Fruit fly (Drosophila melanogaster) whole organism, adult: ENCODE measurements around the gene CG13060.
A peak's percentile ranks its signal among the peaks of the same experiment; 100 is the strongest.

Experiments used
- CG11617 ChIP-seq: fragments of 200-800 bp; sonication (Bioruptor generic); optimal IDR thresholded peaks from 2 replicates; lab custom pipeline; 2017; ENCODE audit warnings: mild to moderate bottlenecking, missing biosample characterization, missing genetic modification reagents, missing genetic modification characterization
- CG12768 ChIP-seq: fragments of 200-800 bp; sonication (Bioruptor generic); optimal IDR thresholded peaks from 2 replicates; lab custom pipeline; 2017; ENCODE audit warnings: missing biosample characterization, missing genetic modification characterization, mild to moderate bottlenecking, moderate library complexity, missing genetic modification reagents
- CG14711 ChIP-seq: fragments of 200-800 bp; sonication (Bioruptor generic); optimal IDR thresholded peaks from 2 replicates; lab custom pipeline; 2018; ENCODE audit warnings: missing biosample characterization, mild to moderate bottlenecking, missing genetic modification characterization, moderate library complexity
- CG1620 ChIP-seq: fragments of 200-800 bp; sonication (Bioruptor generic); optimal IDR thresholded peaks from 2 replicates; lab custom pipeline; 2016; ENCODE audit warnings: missing biosample characterization, missing genetic modification characterization
- CG33017 ChIP-seq: fragments of 200-800 bp; sonication (Bioruptor generic); optimal IDR thresholded peaks from 2 replicates; lab custom pipeline; 2018; ENCODE audit warnings: missing biosample characterization, mild to moderate bottlenecking, missing genetic modification characterization, moderate library complexity
- CG5204 ChIP-seq: fragments of 200-800 bp; sonication (Bioruptor generic); optimal IDR thresholded peaks from 2 replicates; lab custom pipeline; 2016; ENCODE audit warnings: missing biosample characterization, missing genetic modification characterization
- CG7045 ChIP-seq: fragments of 200-800 bp; sonication (Bioruptor generic); optimal IDR thresholded peaks from 2 replicates; lab custom pipeline; 2017; ENCODE audit warnings: missing biosample characterization, mild to moderate bottlenecking, missing genetic modification characterization
- CG7101 ChIP-seq: fragments of 200-800 bp; sonication (Bioruptor generic); optimal IDR thresholded peaks from 2 replicates; lab custom pipeline; 2018; ENCODE audit warnings: missing biosample characterization, mild to moderate bottlenecking, missing genetic modification characterization, moderate library complexity
- Clk ChIP-seq: fragments of 200-800 bp; sonication (Bioruptor generic); optimal IDR thresholded peaks from 2 replicates; lab custom pipeline; 2017; ENCODE audit warnings: missing biosample characterization, missing genetic modification characterization
- Crg-1 ChIP-seq: fragments of 200-800 bp; sonication (Bioruptor generic); optimal IDR thresholded peaks from 2 replicates; lab custom pipeline; 2016; ENCODE audit warnings: missing biosample characterization, missing genetic modification characterization
- Hr96 ChIP-seq: fragments of 200-800 bp; sonication (Bioruptor generic); optimal IDR thresholded peaks from 2 replicates; lab custom pipeline; 2016; ENCODE audit warnings: missing biosample characterization, missing genetic modification characterization
- Mnt ChIP-seq: fragments of 200-800 bp; sonication (Bioruptor generic); optimal IDR thresholded peaks from 2 replicates; lab custom pipeline; 2016; ENCODE audit warnings: missing biosample characterization, mild to moderate bottlenecking, missing genetic modification characterization
- bab1 ChIP-seq: fragments of 200-800 bp; sonication (Bioruptor generic); optimal IDR thresholded peaks from 3 replicates; lab custom pipeline; 2019; ENCODE audit warnings: missing biosample characterization, mild to moderate bottlenecking, missing genetic modification characterization, moderate library complexity
- cic ChIP-seq: fragments of 200-800 bp; sonication (Bioruptor generic); optimal IDR thresholded peaks from 2 replicates; lab custom pipeline; 2017; ENCODE audit warnings: missing biosample characterization, mild to moderate bottlenecking, missing genetic modification characterization, moderate library complexity
- cnc ChIP-seq, 2 experiments: fragments of >200 bp; optimal IDR thresholded peaks; 2 replicates each; lab custom pipeline; 2017
- kay ChIP-seq: fragments of 200-800 bp; sonication (Bioruptor generic); peaks from one replicate; lab custom pipeline; 2016; ENCODE audit warnings: missing biosample characterization, missing genetic modification characterization, borderline replicate concordance
- ovo ChIP-seq: fragments of 200-800 bp; sonication (Bioruptor generic); optimal IDR thresholded peaks from 2 replicates; lab custom pipeline; 2016; ENCODE audit warnings: missing biosample characterization, missing genetic modification characterization
- pad ChIP-seq: fragments of 200-800 bp; sonication (Bioruptor generic); optimal IDR thresholded peaks from 3 replicates; lab custom pipeline; 2017; ENCODE audit warnings: missing biosample characterization, missing genetic modification characterization, mild to moderate bottlenecking, moderate library complexity, missing genetic modification reagents
- tj ChIP-seq: fragments of 200-800 bp; sonication (Bioruptor generic); optimal IDR thresholded peaks from 3 replicates; lab custom pipeline; 2017; ENCODE audit warnings: missing biosample characterization, mild to moderate bottlenecking, missing genetic modification characterization, moderate library complexity
- toe ChIP-seq: fragments of 200-800 bp; sonication (Bioruptor generic); optimal IDR thresholded peaks from 2 replicates; lab custom pipeline; 2016; ENCODE audit warnings: missing biosample characterization, missing genetic modification characterization

CG13060 gene

DNA sequence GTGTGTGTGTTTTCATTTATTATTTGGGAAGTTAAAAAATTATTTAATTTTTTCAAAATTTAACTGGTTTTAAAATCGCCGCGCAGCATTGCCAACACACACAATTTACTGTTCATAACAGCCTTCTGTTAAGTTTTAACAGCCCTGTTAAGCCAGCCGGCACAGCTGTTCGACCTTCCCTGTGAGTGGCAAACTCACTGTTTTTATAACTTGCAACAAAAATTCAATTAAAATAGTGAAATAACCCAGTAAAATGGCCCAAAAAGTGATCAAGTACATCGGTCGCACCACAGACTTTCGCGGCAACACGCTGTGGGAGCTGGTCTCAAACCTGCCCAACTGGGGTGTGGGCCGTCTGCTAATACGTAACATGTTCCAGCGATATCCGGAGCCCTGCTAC is 28.3 kb downstream of the CG13060 start, which contains the start of gene mRpS34:
TSS of gene mRpS34 (plus strand) at position 161 of the 400 bp plus-strand sequence.
- TF ChIP-seq ovo (GFP tag; lab: Kevin White, UChicago) (no peak), toe (GFP tag; lab: Kevin White, UChicago) (no peak), CG33017 (tag; lab: Kevin White, UChicago) (no peak), CG1620 (GFP tag; lab: Kevin White, UChicago) (no peak), CG11617 (GFP tag; lab: Kevin White, UChicago) (no peak), Clk (GFP tag; lab: Kevin White, UChicago) (no peak), Hr96 (GFP tag; lab: Kevin White, UChicago) (no peak), tj (no peak)

DNA sequence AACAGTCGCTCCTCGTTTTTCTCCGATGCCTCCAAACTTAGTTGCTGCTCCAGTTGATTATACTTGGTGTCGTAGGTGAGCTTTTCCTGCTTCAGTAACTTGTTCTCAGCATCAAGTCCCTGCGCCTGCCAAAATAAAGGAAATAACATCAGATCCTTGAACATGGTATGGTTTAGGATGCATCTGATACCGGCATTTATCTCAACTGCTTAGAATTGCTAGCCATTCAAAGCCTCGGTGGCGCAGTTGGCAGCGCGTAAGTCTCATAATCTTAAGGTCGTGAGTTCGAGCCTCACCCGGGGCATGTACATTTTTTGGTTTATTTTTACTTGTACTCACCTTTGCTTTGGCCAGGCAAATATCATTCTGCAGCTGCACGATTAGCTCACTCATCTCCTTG is 30.0 kb downstream of the CG13060 start:
- TF ChIP-seq ovo (GFP tag; lab: Kevin White, UChicago): no peak
- TF ChIP-seq toe (GFP tag; lab: Kevin White, UChicago): no peak
- TF ChIP-seq CG33017 (tag; lab: Kevin White, UChicago): no peak
- TF ChIP-seq bab1 (GFP tag; lab: Kevin White, UChicago): no peak
- TF ChIP-seq cic (GFP tag; lab: Kevin White, UChicago): no peak
- no peak for TF ChIP-seq kay (GFP tag; lab: Kevin White, UChicago)
- TF ChIP-seq pad (GFP tag; lab: Kevin White, UChicago): no peak
- TF ChIP-seq Clk (GFP tag; lab: Kevin White, UChicago): no peak
- TF ChIP-seq CG12768 (GFP tag; lab: Kevin White, UChicago): no peak
- no peak for TF ChIP-seq cnc (optimal IDR thresholded peaks at IDR 0.05; lab: Kevin White, UChicago)
- TF ChIP-seq tj: no peak
- no peak for TF ChIP-seq Crg-1 (GFP tag; lab: Kevin White, UChicago)
- no peak for TF ChIP-seq Mnt (GFP tag; lab: Kevin White, UChicago)
- no peak for TF ChIP-seq CG1620 (GFP tag; lab: Kevin White, UChicago)

DNA sequence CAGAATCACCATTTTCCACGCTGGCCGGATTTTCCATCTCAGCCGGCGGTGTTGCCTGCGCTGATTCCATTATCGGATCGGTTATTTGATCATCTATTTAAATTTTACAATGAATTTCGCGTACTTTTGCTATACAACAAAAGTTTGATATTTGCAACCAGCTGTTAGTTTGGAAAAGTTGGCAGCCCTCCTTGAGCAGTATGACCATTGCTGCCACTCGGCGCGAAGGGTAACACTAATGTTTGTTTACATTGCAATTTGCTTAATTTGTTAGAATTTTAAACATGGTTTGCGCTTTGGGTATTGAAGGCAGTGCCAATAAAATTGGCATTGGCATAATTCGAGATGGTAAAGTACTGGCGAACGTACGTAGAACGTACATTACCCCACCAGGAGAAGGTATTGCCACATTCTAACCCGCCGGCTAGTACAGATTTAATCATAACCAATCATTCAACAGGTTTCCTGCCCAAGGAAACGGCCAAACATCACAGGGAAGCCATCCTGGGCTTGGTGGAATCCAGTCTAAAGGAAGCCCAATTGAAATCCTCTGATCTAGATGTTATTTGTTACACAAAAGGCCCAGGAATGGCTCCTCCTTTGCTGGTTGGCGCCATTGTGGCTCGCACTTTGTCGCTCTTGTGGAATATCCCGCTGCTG is 32.2 kb downstream of the CG13060 start, which contains the start of the genes Golgin104 and Tcs3:
TSS of gene Golgin104 (minus strand) at position 182 of the 660 bp plus-strand sequence.
TSS of gene Tcs3 (plus strand) at position 222 of the 660 bp plus-strand sequence.
- peak; percentile 57 for TF ChIP-seq bab1 (GFP tag; lab: Kevin White, UChicago)
- TF ChIP-seq cnc (optimal IDR thresholded peaks at IDR 0.05; lab: Kevin White, UChicago): no peak
- no peak for TF ChIP-seq pad (GFP tag; lab: Kevin White, UChicago)
- TF ChIP-seq toe (GFP tag; lab: Kevin White, UChicago): no peak
- no peak for TF ChIP-seq tj
- TF ChIP-seq cic (GFP tag; lab: Kevin White, UChicago): no peak

DNA sequence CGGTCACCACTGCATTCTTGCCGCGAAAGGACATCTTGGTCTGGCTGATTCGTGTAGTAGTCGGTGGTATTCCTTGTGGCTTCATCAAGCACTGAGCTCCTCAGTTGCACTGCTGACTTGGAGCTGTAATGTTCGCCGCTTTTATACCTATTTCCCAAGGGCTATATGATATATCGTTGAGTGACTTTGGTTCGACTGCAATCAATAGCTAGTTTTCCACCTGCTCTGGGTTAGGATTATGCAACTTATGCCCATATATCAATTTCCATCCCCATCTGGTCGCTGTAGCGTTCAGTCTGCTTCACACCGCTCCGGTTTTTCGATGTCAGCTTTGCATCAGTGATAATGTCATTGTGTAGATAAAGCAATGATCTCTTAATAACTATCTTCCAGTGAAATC is 34.5 kb downstream of the CG13060 start, which contains the start of gene Pdh:
TSS of gene Pdh (minus strand) at position 101 of the 400 bp plus-strand sequence.
- TF ChIP-seq CG7045 (GFP tag; lab: Kevin White, UChicago): no peak
- no peak for TF ChIP-seq tj
- no peak for TF ChIP-seq cnc (optimal IDR thresholded peaks at IDR 0.05; lab: Kevin White, UChicago)
- no peak for TF ChIP-seq bab1 (GFP tag; lab: Kevin White, UChicago)
- TF ChIP-seq Hr96 (GFP tag; lab: Kevin White, UChicago): no peak

DNA sequence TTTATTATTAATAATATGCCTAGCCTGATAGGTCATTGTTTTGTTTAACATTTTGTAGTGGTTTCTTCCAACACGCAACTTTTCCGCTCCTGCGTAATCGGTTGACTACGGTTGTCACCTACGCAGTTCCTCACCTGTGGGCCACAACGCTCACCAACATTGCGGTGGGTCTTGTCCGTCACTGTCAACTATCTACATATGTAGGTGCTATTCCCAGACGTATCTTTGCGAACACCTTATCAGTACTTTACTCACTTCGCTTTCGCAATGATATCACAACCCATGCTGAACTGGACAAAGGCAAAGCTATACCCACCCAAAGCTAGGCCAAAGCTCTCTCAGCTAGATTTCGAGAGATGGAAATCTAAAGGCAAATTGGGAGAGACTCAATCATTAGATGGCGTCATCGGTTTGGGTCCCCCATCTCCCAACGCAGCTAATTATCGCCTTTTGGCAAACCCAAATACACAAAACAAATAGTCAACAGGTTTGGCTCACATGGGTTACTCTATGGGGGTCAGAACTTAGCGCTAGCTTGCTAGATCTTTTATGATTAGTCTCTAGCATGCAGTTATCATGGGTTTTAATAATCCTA is 36.6 kb downstream of the CG13060 start:
- TF ChIP-seq tj (no peak), CG7101 (tag; lab: Kevin White, UChicago) (peak; percentile 13), CG1620 (GFP tag; lab: Kevin White, UChicago) (no peak), kay (GFP tag; lab: Kevin White, UChicago) (peak; percentile 88), Clk (GFP tag; lab: Kevin White, UChicago) (no peak), CG14711 (tag; lab: Kevin White, UChicago) (no peak), CG33017 (tag; lab: Kevin White, UChicago) (peak; percentile 7), Crg-1 (GFP tag; lab: Kevin White, UChicago) (no peak), cnc (optimal IDR thresholded peaks at IDR 0.05; lab: Kevin White, UChicago) (no peak), toe (GFP tag; lab: Kevin White, UChicago) (no peak), Mnt (GFP tag; lab: Kevin White, UChicago) (peak; percentile 14), bab1 (GFP tag; lab: Kevin White, UChicago) (no peak), CG7045 (GFP tag; lab: Kevin White, UChicago) (no peak), Hr96 (GFP tag; lab: Kevin White, UChicago) (no peak), CG12768 (GFP tag; lab: Kevin White, UChicago) (peak; percentile 18), pad (GFP tag; lab: Kevin White, UChicago) (no peak), cic (GFP tag; lab: Kevin White, UChicago) (no peak), CG5204 (GFP tag; lab: Kevin White, UChicago) (no peak), CG11617 (GFP tag; lab: Kevin White, UChicago) (no peak), ovo (GFP tag; lab: Kevin White, UChicago) (no peak)

DNA sequence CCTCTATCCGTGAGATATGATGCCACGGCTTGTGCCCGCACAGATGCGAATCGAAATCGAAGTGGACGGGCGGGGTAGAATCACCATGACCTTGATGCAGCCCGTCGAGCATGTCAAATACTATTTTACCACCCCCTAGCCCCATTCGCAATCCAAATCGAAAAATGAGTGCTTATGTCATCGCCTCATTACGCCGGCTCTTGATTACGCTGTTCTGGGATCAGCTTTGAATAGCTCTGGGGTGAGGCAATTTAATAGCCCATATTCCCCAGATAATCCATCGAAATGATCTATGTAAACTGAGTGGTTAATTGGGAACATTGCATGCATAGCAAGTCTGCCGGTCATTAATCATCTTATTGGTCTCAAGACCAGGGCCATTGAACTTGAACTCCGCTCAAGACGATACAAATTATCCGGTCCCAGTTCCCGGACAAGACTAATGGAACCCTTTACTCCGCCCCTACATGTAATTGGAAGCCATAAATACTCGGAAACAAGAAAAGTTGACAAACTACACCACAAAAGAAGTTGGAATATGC is 37.6 kb downstream of the CG13060 start:
- TF ChIP-seq cic (GFP tag; lab: Kevin White, UChicago) (no peak), CG1620 (GFP tag; lab: Kevin White, UChicago) (no peak), CG7045 (GFP tag; lab: Kevin White, UChicago) (no peak), toe (GFP tag; lab: Kevin White, UChicago) (no peak), Crg-1 (GFP tag; lab: Kevin White, UChicago) (no peak), kay (GFP tag; lab: Kevin White, UChicago) (no peak), CG33017 (tag; lab: Kevin White, UChicago) (no peak), Hr96 (GFP tag; lab: Kevin White, UChicago) (no peak), Clk (GFP tag; lab: Kevin White, UChicago) (no peak), CG5204 (GFP tag; lab: Kevin White, UChicago) (no peak), tj (no peak), pad (GFP tag; lab: Kevin White, UChicago) (no peak), ovo (GFP tag; lab: Kevin White, UChicago) (no peak), cnc (optimal IDR thresholded peaks at IDR 0.05; lab: Kevin White, UChicago) (no peak), Mnt (GFP tag; lab: Kevin White, UChicago) (no peak), CG11617 (GFP tag; lab: Kevin White, UChicago) (no peak), CG12768 (GFP tag; lab: Kevin White, UChicago) (no peak), CG14711 (tag; lab: Kevin White, UChicago) (no peak), CG7101 (tag; lab: Kevin White, UChicago) (no peak)
